Worm (Caenorhabditis elegans) whole organism, midembryonic: ENCODE results near the gene pitr-2.

Experiments
- cog-1 ChIP-seq: sonication (generic microtip); optimal IDR thresholded peaks from 2 replicates; lab custom pipeline; 2016; ENCODE audit warnings: missing genetic modification characterization, missing compliant biosample characterization
- flt-1 ChIP-seq: fragments of 200-800 bp; sonication (Bioruptor generic); IDR thresholded peaks from 2 replicates; pipeline ENCODE4 v1.3.6; 2022; ENCODE audit warnings: missing genetic modification characterization, missing compliant biosample characterization
- tab-1 ChIP-seq: fragments of 200-800 bp; sonication (Bioruptor generic); IDR thresholded peaks from 2 replicates; pipeline ENCODE4 v1.3.6; 2022; ENCODE audit warnings: missing genetic modification characterization, missing compliant biosample characterization

DNA sequence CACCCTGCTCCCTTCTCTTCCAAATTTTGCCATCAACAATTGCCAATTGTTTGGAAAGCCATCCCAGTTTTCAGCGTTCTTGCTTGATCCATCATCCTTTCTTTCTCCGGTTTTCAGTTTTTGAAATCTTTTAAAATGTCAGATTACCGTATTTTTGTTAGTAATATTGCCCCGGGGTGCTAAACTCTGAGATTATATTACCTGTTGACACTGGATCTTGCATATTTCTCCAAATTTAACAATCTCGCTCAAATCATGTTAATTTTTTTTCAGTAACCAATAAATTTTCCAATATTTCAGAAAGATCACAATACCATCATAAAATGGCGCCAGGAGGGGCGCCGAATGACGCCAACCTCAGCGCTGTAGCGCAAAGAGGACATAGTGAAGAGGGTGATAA is 25.1 kb downstream of the pitr-2 start, which contains the start of gene F21C10.7:
- TF ChIP-seq cog-1 (tag; lab: Kevin White, UChicago): no peak
- no peak for TF ChIP-seq flt-1 (GFP tag; lab: Robert Waterston, UW)
- no peak for TF ChIP-seq tab-1 (GFP tag; lab: Robert Waterston, UW)
